Worm (Caenorhabditis elegans): ENCODE results near the gene dlat-2.

Gene dlat-2

ce11 chrIV:17380061-17380680, at the start of gene dlat-2, which contains the start of gene C30H6.9:
dlat-2 (plus strand) TSS chrIV:17380626.
C30H6.9 (minus strand) TSS chrIV:17380170.
- TF ChIP-seq gmeb-1 (tag; optimal IDR thresholded peaks at IDR 0.05) (no peak), unc-62 (GFP tag; optimal IDR thresholded peaks at IDR 0.05) (no peak), nhr-12 (tag; optimal IDR thresholded peaks at IDR 0.05) (no peak), unc-55 (GFP tag; optimal IDR thresholded peaks at IDR 0.05) (peak; percentile 60), nhr-77 (tag; optimal IDR thresholded peaks at IDR 0.05) (no peak), nhr-6 (tag; optimal IDR thresholded peaks at IDR 0.05) (no peak), ztf-11 (tag; optimal IDR thresholded peaks at IDR 0.05) (no peak), elt-1 (tag; optimal IDR thresholded peaks at IDR 0.05) (no peak), ama-1 (optimal IDR thresholded peaks at IDR 0.05) (no peak), ztf-1 (GFP tag; conservative IDR thresholded peaks at IDR 0.05) (no peak), snpc-4 (tag; optimal IDR thresholded peaks at IDR 0.05) (no peak), C34F6.9 (tag; optimal IDR thresholded peaks at IDR 0.05) (peak; percentile 60), alr-1 (tag; optimal IDR thresholded peaks at IDR 0.05) (no peak), sma-3 (GFP tag; optimal IDR thresholded peaks at IDR 0.05) (no peak), blmp-1 (tag; optimal IDR thresholded peaks at IDR 0.05; ENCODE audit: insufficient read depth) (no peak), sma-9 (GFP tag; optimal IDR thresholded peaks at IDR 0.05) (no peak), sma-9 (tag; optimal IDR thresholded peaks at IDR 0.05) (no peak), skn-1 (tag; optimal IDR thresholded peaks at IDR 0.05) (no peak), mab-5 (tag; optimal IDR thresholded peaks at IDR 0.05) (no peak), unc-39 (tag; optimal IDR thresholded peaks at IDR 0.05) (no peak), mdl-1 (tag; optimal IDR thresholded peaks at IDR 0.05) (no peak), F13H6.1 (tag; optimal IDR thresholded peaks at IDR 0.05) (no peak), nhr-21 (tag; optimal IDR thresholded peaks at IDR 0.05) (no peak), crh-2 (tag; optimal IDR thresholded peaks at IDR 0.05) (no peak), lin-39 (tag; optimal IDR thresholded peaks at IDR 0.05) (no peak), fos-1 (tag; optimal IDR thresholded peaks at IDR 0.05) (peak; percentile 11), egl-27 (tag; optimal IDR thresholded peaks at IDR 0.05) (no peak), nhr-23 (tag; optimal IDR thresholded peaks at IDR 0.05) (no peak), lin-11 (tag; optimal IDR thresholded peaks at IDR 0.05) (no peak), Y55F3AM.14 (GFP tag; optimal IDR thresholded peaks at IDR 0.05) (no peak), aly-2 (tag; optimal IDR thresholded peaks at IDR 0.05) (no peak), ztf-4 (tag; optimal IDR thresholded peaks at IDR 0.05) (no peak), zag-1 (tag; optimal IDR thresholded peaks at IDR 0.05) (no peak), dmd-4 (tag; optimal IDR thresholded peaks at IDR 0.05) (no peak), lsy-2 (tag; optimal IDR thresholded peaks at IDR 0.05) (peak in 1 of 2 experiments; percentile 40), ZK546.5 (tag; optimal IDR thresholded peaks at IDR 0.05) (no peak), nhr-11 (tag; optimal IDR thresholded peaks at IDR 0.05) (no peak), peb-1 (tag; optimal IDR thresholded peaks at IDR 0.05) (no peak), lin-13 (GFP tag; optimal IDR thresholded peaks at IDR 0.05) (peak; percentile 11), ceh-82 (tag; optimal IDR thresholded peaks at IDR 0.05) (no peak), ceh-16 (tag; optimal IDR thresholded peaks at IDR 0.05) (no peak), nhr-237 (tag; optimal IDR thresholded peaks at IDR 0.05) (no peak), nhr-10 (tag; optimal IDR thresholded peaks at IDR 0.05) (no peak), nhr-25 (tag; optimal IDR thresholded peaks at IDR 0.05) (no peak), nhr-129 (tag; optimal IDR thresholded peaks at IDR 0.05) (peak; percentile 20), mbf-1 (tag; optimal IDR thresholded peaks at IDR 0.05) (no peak), R02D3.7 (tag; optimal IDR thresholded peaks at IDR 0.05) (no peak), elt-3 (tag; optimal IDR thresholded peaks at IDR 0.05) (no peak), sem-4 (tag; optimal IDR thresholded peaks at IDR 0.05) (no peak)
